Fruit fly (Drosophila melanogaster) whole organism, embryonic: ENCODE data around the gene Sb.

Experiments used
- Abd-B ChIP-seq: fragments of 200-800 bp; sonication (Bioruptor generic); optimal IDR thresholded peaks from 2 replicates; lab custom pipeline; 2018; ENCODE audit warnings: missing biosample characterization, mild to moderate bottlenecking, missing genetic modification characterization, moderate library complexity
- Asciz ChIP-seq: fragments of 200-800 bp; sonication (Bioruptor generic); optimal IDR thresholded peaks from 2 replicates; lab custom pipeline; 2017; ENCODE audit warnings: missing biosample characterization, mild to moderate bottlenecking, missing genetic modification characterization, missing genetic modification reagents
- Bgb ChIP-seq: fragments of 200-800 bp; sonication (Bioruptor generic); IDR thresholded peaks from 2 replicates; pipeline ENCODE4 v1.3.6; 2022; ENCODE audit warnings: missing biosample characterization, missing genetic modification characterization; ENCODE audit not compliant: partially characterized antibody
- CG10565 ChIP-seq: fragments of 200-800 bp; sonication (Bioruptor generic); optimal IDR thresholded peaks from 3 replicates; lab custom pipeline; 2016; ENCODE audit warnings: missing biosample characterization, mild to moderate bottlenecking, missing genetic modification characterization
- CG11504 ChIP-seq: fragments of 200-800 bp; sonication (Bioruptor generic); optimal IDR thresholded peaks from 3 replicates; lab custom pipeline; 2019; ENCODE audit warnings: missing biosample characterization, mild to moderate bottlenecking, missing genetic modification characterization, moderate library complexity
- CG15011 ChIP-seq: fragments of 200-800 bp; sonication (Bioruptor generic); optimal IDR thresholded peaks from 3 replicates; lab custom pipeline; 2018; ENCODE audit warnings: missing biosample characterization, mild to moderate bottlenecking, missing genetic modification characterization
- CG15479 ChIP-seq: fragments of 200-800 bp; sonication (Bioruptor generic); optimal IDR thresholded peaks from 3 replicates; lab custom pipeline; 2019; ENCODE audit warnings: missing biosample characterization, mild to moderate bottlenecking, missing genetic modification characterization, moderate library complexity
- CG30431 ChIP-seq: fragments of 200-800 bp; sonication (Bioruptor generic); optimal IDR thresholded peaks from 2 replicates; lab custom pipeline; 2017; ENCODE audit warnings: missing biosample characterization, missing genetic modification characterization
- CG3281 ChIP-seq: fragments of 200-800 bp; sonication (Bioruptor generic); optimal IDR thresholded peaks from 3 replicates; lab custom pipeline; 2017; ENCODE audit warnings: missing biosample characterization, mild to moderate bottlenecking, missing genetic modification characterization
- CG33557 ChIP-seq: fragments of 200-800 bp; sonication (Bioruptor generic); optimal IDR thresholded peaks from 2 replicates; lab custom pipeline; 2019; ENCODE audit warnings: missing biosample characterization, mild to moderate bottlenecking, missing genetic modification characterization, moderate library complexity
- CG3407 ChIP-seq: fragments of 200-800 bp; sonication (Bioruptor generic); optimal IDR thresholded peaks from 2 replicates; lab custom pipeline; 2018; ENCODE audit warnings: missing biosample characterization, mild to moderate bottlenecking, missing genetic modification characterization
- CG3995 ChIP-seq: fragments of 200-800 bp; sonication (Bioruptor generic); optimal IDR thresholded peaks from 3 replicates; lab custom pipeline; 2016; ENCODE audit warnings: missing biosample characterization, missing genetic modification characterization
- CG5180 ChIP-seq: fragments of 200-800 bp; sonication (Bioruptor generic); optimal IDR thresholded peaks from 3 replicates; lab custom pipeline; 2017; ENCODE audit warnings: missing biosample characterization, missing genetic modification characterization, mild to moderate bottlenecking, moderate library complexity, missing genetic modification reagents
- CG6683 ChIP-seq: fragments of 200-800 bp; sonication (Bioruptor generic); optimal IDR thresholded peaks from 2 replicates; lab custom pipeline; 2017; ENCODE audit warnings: missing biosample characterization, mild to moderate bottlenecking, missing genetic modification characterization, missing genetic modification reagents
- CG6765 ChIP-seq: fragments of 200-800 bp; sonication (Bioruptor generic); optimal IDR thresholded peaks from 3 replicates; lab custom pipeline; 2017; ENCODE audit warnings: missing biosample characterization, mild to moderate bottlenecking, missing genetic modification characterization
- CG7372 ChIP-seq: fragments of 200-800 bp; sonication (Bioruptor generic); IDR thresholded peaks from 2 replicates; pipeline ENCODE4 v1.3.6; 2022; ENCODE audit warnings: missing biosample characterization, missing genetic modification characterization
- CG7556 ChIP-seq: fragments of 200-800 bp; sonication (Bioruptor generic); optimal IDR thresholded peaks from 2 replicates; lab custom pipeline; 2017; ENCODE audit warnings: missing biosample characterization, mild to moderate bottlenecking, missing genetic modification characterization
- D19B ChIP-seq: fragments of 200-800 bp; sonication (Bioruptor generic); optimal IDR thresholded peaks from 2 replicates; lab custom pipeline; 2017; ENCODE audit warnings: missing biosample characterization, mild to moderate bottlenecking, missing genetic modification characterization
- Dip2 ChIP-seq: fragments of 200-800 bp; sonication (Bioruptor generic); IDR thresholded peaks from 2 replicates; pipeline ENCODE4 v1.3.6; 2022; ENCODE audit warnings: missing biosample characterization, missing genetic modification characterization
- Doc2 ChIP-seq: fragments of 200-800 bp; sonication (Bioruptor generic); IDR thresholded peaks from 2 replicates; pipeline ENCODE4 v1.3.6; 2022; ENCODE audit warnings: missing biosample characterization, missing genetic modification characterization
- H15 ChIP-seq: fragments of 200-800 bp; sonication (Bioruptor generic); IDR thresholded peaks from 3 replicates; pipeline ENCODE4 v1.3.6; 2022; ENCODE audit warnings: missing biosample characterization, missing genetic modification characterization
- HLH3B ChIP-seq: fragments of 200-800 bp; sonication (Bioruptor generic); IDR thresholded peaks from 2 replicates; pipeline ENCODE4 v1.3.6; 2022; ENCODE audit warnings: missing biosample characterization, missing genetic modification characterization
- HmgZ ChIP-seq: fragments of 200-800 bp; sonication (Bioruptor generic); optimal IDR thresholded peaks from 2 replicates; lab custom pipeline; 2018; ENCODE audit warnings: missing biosample characterization, mild to moderate bottlenecking, missing genetic modification characterization
- Meics ChIP-seq: fragments of 200-800 bp; sonication (Bioruptor generic); optimal IDR thresholded peaks from 2 replicates; lab custom pipeline; 2017; ENCODE audit warnings: missing biosample characterization, mild to moderate bottlenecking, missing genetic modification characterization
- NFAT ChIP-seq: fragments of 200-800 bp; sonication (Bioruptor generic); IDR thresholded peaks from 2 replicates; pipeline ENCODE4 v1.3.6; 2022; ENCODE audit warnings: missing biosample characterization, missing genetic modification characterization
- Neu2 ChIP-seq: fragments of 200-800 bp; sonication (Bioruptor generic); optimal IDR thresholded peaks from 3 replicates; lab custom pipeline; 2016; ENCODE audit warnings: missing biosample characterization, missing genetic modification characterization, borderline replicate concordance
- Pdp1 ChIP-seq, 2 experiments: fragments of 200-800 bp; sonication (Bioruptor generic); optimal IDR thresholded peaks; 3 replicates each; lab custom pipeline; 2016; ENCODE audit warnings: missing biosample characterization in 2 of 2, missing genetic modification characterization in 2 of 2, mild to moderate bottlenecking in 1 of 2, moderate library complexity in 1 of 2
- Ptx1 ChIP-seq: fragments of 200-800 bp; sonication (Bioruptor generic); IDR thresholded peaks from 2 replicates; pipeline ENCODE4 v1.3.6; 2022; ENCODE audit warnings: missing biosample characterization, missing genetic modification characterization
- Taf1 ChIP-seq: fragments of 200-800 bp; sonication (Bioruptor generic); IDR thresholded peaks from 2 replicates; pipeline ENCODE4 v1.3.6; 2022; ENCODE audit warnings: missing biosample characterization, missing genetic modification characterization
- Tbp ChIP-seq: fragments of >200 bp; optimal IDR thresholded peaks from 2 replicates; lab custom pipeline; 2018; ENCODE audit warnings: missing biosample characterization, missing genetic modification characterization
- Xrp1 ChIP-seq: fragments of 200-800 bp; sonication (Bioruptor generic); IDR thresholded peaks from 2 replicates; pipeline ENCODE4 v1.3.6; 2022; ENCODE audit warnings: missing biosample characterization, missing genetic modification characterization
- aop ChIP-seq: fragments of 200-800 bp; sonication (Bioruptor generic); IDR thresholded peaks from 2 replicates; pipeline ENCODE4 v1.3.6; 2022; ENCODE audit warnings: missing biosample characterization, missing genetic modification characterization
- bcd ChIP-seq: fragments of 200-800 bp; sonication (Bioruptor generic); optimal IDR thresholded peaks from 2 replicates; lab custom pipeline; 2017; ENCODE audit warnings: missing biosample characterization, mild to moderate bottlenecking, missing genetic modification characterization
- cas ChIP-seq: fragments of 200-800 bp; sonication (Bioruptor generic); IDR thresholded peaks from 2 replicates; pipeline ENCODE4 v1.3.6; 2022; ENCODE audit warnings: missing biosample characterization, missing genetic modification characterization
- cwo ChIP-seq: fragments of 200-800 bp; sonication (Bioruptor generic); optimal IDR thresholded peaks from 3 replicates; lab custom pipeline; 2017; ENCODE audit warnings: missing biosample characterization, missing genetic modification characterization, mild to moderate bottlenecking, moderate library complexity, missing genetic modification reagents
- fd96Cb ChIP-seq: fragments of 200-800 bp; sonication (Bioruptor generic); optimal IDR thresholded peaks from 2 replicates; lab custom pipeline; 2018; ENCODE audit warnings: missing biosample characterization, mild to moderate bottlenecking, missing genetic modification characterization, moderate library complexity
- h ChIP-seq: fragments of >200 bp; optimal IDR thresholded peaks from 2 replicates; lab custom pipeline; 2017
- jigr1 ChIP-seq: fragments of 200-800 bp; sonication (Bioruptor generic); IDR thresholded peaks from 3 replicates; pipeline ENCODE4 v1.3.6; 2022; ENCODE audit warnings: missing biosample characterization, missing genetic modification characterization
- klu ChIP-seq: fragments of 200-800 bp; sonication (Bioruptor generic); IDR thresholded peaks from 2 replicates; pipeline ENCODE4 v1.3.6; 2022; ENCODE audit warnings: missing biosample characterization, missing genetic modification characterization
- phol ChIP-seq: fragments of 200-800 bp; sonication (Bioruptor generic); optimal IDR thresholded peaks from 3 replicates; lab custom pipeline; 2018; ENCODE audit warnings: missing biosample characterization, mild to moderate bottlenecking, missing genetic modification characterization, moderate library complexity
- pnt ChIP-seq: fragments of 200-800 bp; sonication (Bioruptor generic); optimal IDR thresholded peaks from 3 replicates; lab custom pipeline; 2016; ENCODE audit warnings: missing biosample characterization, missing genetic modification characterization
- prd ChIP-seq, 3 experiments: fragments of >200 bp in 2 of 3; fragments of 200-800 bp in 1 of 3; sonication (Bioruptor generic) in 1 of 3; optimal IDR thresholded peaks in 2 of 3; IDR thresholded peaks in 1 of 3; 2 replicates in 2 of 3; 3 replicates in 1 of 3; pipeline versions ENCODE4 v1.3.6 to Lab custom; 2017 to 2022; ENCODE audit warnings: missing biosample characterization in 1 of 3, missing genetic modification characterization in 1 of 3
- sim ChIP-seq: fragments of 200-800 bp; sonication (Bioruptor generic); IDR thresholded peaks from 2 replicates; pipeline ENCODE4 v1.3.6; 2022; ENCODE audit warnings: missing biosample characterization, missing genetic modification characterization
- vvl ChIP-seq: fragments of 200-800 bp; sonication (Bioruptor generic); IDR thresholded peaks from 2 replicates; pipeline ENCODE4 v1.3.6; 2022; ENCODE audit warnings: missing biosample characterization, missing genetic modification characterization
- zfh2 ChIP-seq: fragments of 200-800 bp; sonication (Bioruptor generic); optimal IDR thresholded peaks from 2 replicates; lab custom pipeline; 2016; ENCODE audit warnings: missing biosample characterization, missing genetic modification characterization

Gene Sb

dm6 chr3R:16146632-16147453 is 30.9 kb downstream of the Sb start, which contains the start of the genes Mic26-27 and CG5916 (continued):
- peak; percentile 99 for TF ChIP-seq Bgb
- TF ChIP-seq CG33557 (GFP tag; lab: Kevin White, UChicago) = peak; percentile 43
- TF ChIP-seq vvl (GFP tag; lab: Robert Waterston, UW) = peak; percentile 81
- TF ChIP-seq CG10565 (GFP tag; lab: Kevin White, UChicago) = peak; percentile 2
- TF ChIP-seq H15 = peak; percentile 92
- no peak for TF ChIP-seq Asciz (GFP tag; lab: Kevin White, UChicago)
- TF ChIP-seq CG7556 (GFP tag; lab: Kevin White, UChicago) = peak; percentile 29
- peak; percentile 77 for TF ChIP-seq CG15479
- TF ChIP-seq cas (GFP tag; lab: Robert Waterston, UW) = peak; percentile 24; the same call in 1 of the 2 replicates
- peak; percentile 60 for TF ChIP-seq CG30431 (GFP tag; lab: Kevin White, UChicago)
- peak; percentile 59 for TF ChIP-seq CG7372

- TF ChIP-seq Pdp1 (GFP tag; optimal IDR thresholded peaks at IDR 0.05; lab: Kevin White, UChicago) (peak in 1 of 2 experiments; percentile 90), Taf1 (GFP tag; lab: Robert Waterston, UW) (no peak)
Observed at dm6 chr3R:16148712-16149111, 32.8 kb downstream of the Sb start.

dm6 chr3R:16151239-16151860 is 35.4 kb downstream of the Sb start, which contains the start of gene Fer2:
TSS of gene Fer2 (minus strand) at chr3R:16151312.
- TF ChIP-seq klu (GFP tag; lab: Robert Waterston, UW) (no peak), CG6765 (no peak), sim (GFP tag; lab: Robert Waterston, UW) (no peak), CG11504 (tag; lab: Kevin White, UChicago) (peak; percentile 67), fd96Cb (tag; lab: Kevin White, UChicago) (peak; percentile 35), CG3407 (GFP tag; lab: Kevin White, UChicago) (no peak), CG5180 (GFP tag; lab: Kevin White, UChicago) (no peak), h (lab: Kevin White, UChicago) (no peak), Meics (GFP tag; lab: Kevin White, UChicago) (peak; percentile 61), HLH3B (GFP tag; lab: Robert Waterston, UW) (no peak), CG3995 (GFP tag; lab: Kevin White, UChicago) (no peak), Xrp1 (GFP tag; lab: Robert Waterston, UW) (no peak), phol (tag; lab: Kevin White, UChicago) (peak; percentile 28), Abd-B (GFP tag; lab: Kevin White, UChicago) (no peak), Ptx1 (peak; percentile 41; the same call in 1 of the 2 replicates), prd (optimal IDR thresholded peaks at IDR 0.05; lab: Kevin White, UChicago) (no peak), prd (GFP tag; IDR thresholded peaks at IDR 0.05; lab: Robert Waterston, UW) (0 out of 3 replicates have a peak, but pooled peaks have one; percentile 23), zfh2 (GFP tag; lab: Kevin White, UChicago) (no peak), Dip2 (GFP tag; lab: Robert Waterston, UW) (no peak), CG3281 (peak; percentile 21), CG15011 (no peak), NFAT (GFP tag; lab: Robert Waterston, UW) (no peak), CG7556 (GFP tag; lab: Kevin White, UChicago) (peak; percentile 1), jigr1 (GFP tag; lab: Robert Waterston, UW) (no peak), Doc2 (GFP tag; lab: Robert Waterston, UW) (no peak), pnt (no peak), Neu2 (no peak), aop (GFP tag; lab: Robert Waterston, UW) (no peak), bcd (GFP tag; lab: Kevin White, UChicago) (peak; percentile 29), Tbp (GFP tag; lab: Kevin White, UChicago) (no peak), cwo (peak; percentile 17), HmgZ (no peak), D19B (GFP tag; lab: Kevin White, UChicago) (no peak), CG6683 (GFP tag; lab: Kevin White, UChicago) (no peak)
